Fruit fly (Drosophila melanogaster) Kc167 (cell line): ENCODE data around the gene Lrpprc2.

Experiments
- Myc ChIP-seq: fragments of >200 bp; optimal IDR thresholded peaks from 2 replicates; lab custom pipeline; 2017; ENCODE audit warnings: missing external identifiers
- h ChIP-seq: fragments of >200 bp; optimal IDR thresholded peaks from 3 replicates; lab custom pipeline; 2018; ENCODE audit warnings: missing external identifiers
- psq ChIP-seq: fragments of >200 bp; optimal IDR thresholded peaks from 2 replicates; lab custom pipeline; 2017; ENCODE audit warnings: missing external identifiers

DNA sequence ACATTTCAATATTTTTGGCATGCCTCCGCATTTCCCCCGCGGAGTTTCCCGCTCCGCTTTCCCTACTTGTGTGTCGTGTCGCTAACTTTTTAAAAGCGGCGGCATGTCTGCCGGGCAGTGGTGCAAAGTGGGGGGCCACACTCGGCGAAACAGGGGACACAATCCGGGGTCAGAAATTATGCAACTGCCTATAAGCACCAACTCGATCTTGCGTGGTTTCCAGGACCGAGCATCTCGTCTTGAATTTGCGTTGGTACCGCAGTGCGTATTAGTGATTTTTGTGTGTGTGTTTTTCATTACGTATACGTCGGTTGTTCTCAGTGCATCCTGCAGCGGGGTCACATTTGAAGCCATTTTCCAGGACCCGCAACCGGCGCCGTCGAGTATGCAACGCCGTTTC, 52.7 kb downstream of the Lrpprc2 start:
- TF ChIP-seq psq (lab: Kevin White, UChicago) (no peak), h (lab: Kevin White, UChicago) (no peak), Myc (lab: Kevin White, UChicago) (no peak)
